Fruit fly (Drosophila melanogaster) Kc167 (cell line): Measurements from ENCODE around the gene CkIIalpha.

ENCODE experiments used
- Myc ChIP-seq: fragments of >200 bp; optimal IDR thresholded peaks from 2 replicates; lab custom pipeline; 2017; ENCODE audit warnings: missing external identifiers
- Sin3A ChIP-seq: fragments of >200 bp; optimal IDR thresholded peaks from 2 replicates; lab custom pipeline; 2018; ENCODE audit warnings: missing external identifiers

DNA sequence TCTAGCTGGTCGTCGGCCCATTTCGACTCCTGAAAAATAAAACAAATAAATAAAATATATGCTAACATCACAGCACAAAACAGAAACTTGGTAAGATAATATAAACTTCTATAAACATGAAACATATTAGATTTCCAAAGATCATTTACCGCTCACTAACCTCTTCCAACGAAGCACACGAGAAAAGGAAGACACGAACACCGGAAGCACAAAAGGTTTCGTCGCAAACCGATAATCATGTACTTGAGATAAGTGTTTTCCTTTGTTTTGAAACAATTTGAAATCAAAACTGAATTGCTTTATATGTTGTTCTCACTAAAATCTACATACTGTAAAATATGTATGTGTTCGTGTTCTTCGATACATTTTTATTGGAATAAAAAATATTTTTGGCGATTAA lies 1.6 kb upstream of the CkIIalpha start, which contains the start of gene RpL10:
- no peak for TF ChIP-seq Sin3A (lab: Kevin White, UChicago)
- no peak for TF ChIP-seq Myc (lab: Kevin White, UChicago)
